Fruit fly (Drosophila melanogaster): ENCODE measurements around the gene Best1.

Gene Best1

dm6 chr3R:10144103-10144998 lies 25.9 kb downstream of the Best1 start, which contains the start of the genes TAF1B and Invadolysin (continued):
- TF ChIP-seq crol (GFP tag; IDR thresholded peaks at IDR 0.05) (peak; percentile 94), bowl (GFP tag; IDR thresholded peaks at IDR 0.05) (no peak), CG2129 (GFP tag; IDR thresholded peaks at IDR 0.05; ENCODE audit: partially characterized antibody) (peak; percentile 39), fu2 (GFP tag; optimal IDR thresholded peaks at IDR 0.05) (no peak), Six4 (GFP tag; optimal IDR thresholded peaks at IDR 0.05) (peak; percentile 33), CG9727 (GFP tag; optimal IDR thresholded peaks at IDR 0.05) (peak; percentile 65), CG15073 (GFP tag; optimal IDR thresholded peaks at IDR 0.05) (no peak), CG1647 (GFP tag; optimal IDR thresholded peaks at IDR 0.05) (peak; percentile 14), Doc2 (GFP tag; IDR thresholded peaks at IDR 0.05) (no peak), CG18011 (GFP tag; optimal IDR thresholded peaks at IDR 0.05) (peak; percentile 3), Dbx (GFP tag; IDR thresholded peaks at IDR 0.05) (peak; percentile 25; the same call in 1 of the 3 replicates), CG2889 (GFP tag; IDR thresholded peaks at IDR 0.05) (no peak), maf-S (GFP tag; optimal IDR thresholded peaks at IDR 0.05) (no peak), sug (tag; optimal IDR thresholded peaks at IDR 0.05) (peak; percentile 48), CG12769 (tag; optimal IDR thresholded peaks at IDR 0.05) (peak; percentile 45), lola (GFP tag; optimal IDR thresholded peaks at IDR 0.05) (peak in 1 of 3 experiments; percentile 33), Kr (GFP tag; optimal IDR thresholded peaks at IDR 0.05) (peak; percentile 48), danr (GFP tag; IDR thresholded peaks at IDR 0.05) (no peak), psq (GFP tag; optimal IDR thresholded peaks at IDR 0.05) (no peak), pros (GFP tag; optimal IDR thresholded peaks at IDR 0.05) (peak; percentile 20), CG6854 (GFP tag; optimal IDR thresholded peaks at IDR 0.05) (peak; percentile 48), Ets65A (GFP tag) (peak; percentile 87), MBD-R2 (GFP tag; IDR thresholded peaks at IDR 0.05) (peak; percentile 54), CHES-1-like (GFP tag; optimal IDR thresholded peaks at IDR 0.05) (no peak), CG10431 (GFP tag; optimal IDR thresholded peaks at IDR 0.05) (peak; percentile 73), Dad (GFP tag; optimal IDR thresholded peaks at IDR 0.05) (peak; percentile 40), CG6175 (GFP tag; IDR thresholded peaks at IDR 0.05) (no peak), CG11696 (GFP tag; IDR thresholded peaks at IDR 0.05) (0 out of 2 replicates have a peak, but pooled peaks have one; percentile 10), klu (GFP tag; IDR thresholded peaks at IDR 0.05) (no peak; the same call in 1 of the 2 replicates), CG7357 (GFP tag; IDR thresholded peaks at IDR 0.05) (no peak), CG17385 (GFP tag; optimal IDR thresholded peaks at IDR 0.05) (peak; percentile 12), grn (GFP tag; optimal IDR thresholded peaks at IDR 0.05) (peak; percentile 65), dmrt99B (tag; optimal IDR thresholded peaks at IDR 0.05) (peak; percentile 22), HLH3B (GFP tag; IDR thresholded peaks at IDR 0.05) (0 out of 2 replicates have a peak, but pooled peaks have one; percentile 22), Sry-β (GFP tag; optimal IDR thresholded peaks at IDR 0.05) (peak; percentile 48), CG1603 (tag; optimal IDR thresholded peaks at IDR 0.05) (peak; percentile 76), onecut (GFP tag; IDR thresholded peaks at IDR 0.05) (peak; percentile 26; the same call in 1 of the 2 replicates), CG12236 (GFP tag; optimal IDR thresholded peaks at IDR 0.05) (no peak), Camta (GFP tag; optimal IDR thresholded peaks at IDR 0.05) (peak; percentile 29), Elba2 (GFP tag; optimal IDR thresholded peaks at IDR 0.05) (peak; percentile 48), CG11398 (GFP tag; optimal IDR thresholded peaks at IDR 0.05) (no peak), CG5180 (GFP tag; optimal IDR thresholded peaks at IDR 0.05) (no peak), gce (GFP tag; IDR thresholded peaks at IDR 0.05) (no peak), CG6654 (GFP tag; optimal IDR thresholded peaks at IDR 0.05) (no peak), pho (GFP tag; optimal IDR thresholded peaks at IDR 0.05) (no peak), Meics (GFP tag; optimal IDR thresholded peaks at IDR 0.05) (peak; percentile 24), Hand (GFP tag; optimal IDR thresholded peaks at IDR 0.05) (peak; percentile 57), CG3065 (GFP tag; optimal IDR thresholded peaks at IDR 0.05) (no peak), CG15479 (GFP tag; optimal IDR thresholded peaks at IDR 0.05) (no peak)
